In the genomic region with DNA sequence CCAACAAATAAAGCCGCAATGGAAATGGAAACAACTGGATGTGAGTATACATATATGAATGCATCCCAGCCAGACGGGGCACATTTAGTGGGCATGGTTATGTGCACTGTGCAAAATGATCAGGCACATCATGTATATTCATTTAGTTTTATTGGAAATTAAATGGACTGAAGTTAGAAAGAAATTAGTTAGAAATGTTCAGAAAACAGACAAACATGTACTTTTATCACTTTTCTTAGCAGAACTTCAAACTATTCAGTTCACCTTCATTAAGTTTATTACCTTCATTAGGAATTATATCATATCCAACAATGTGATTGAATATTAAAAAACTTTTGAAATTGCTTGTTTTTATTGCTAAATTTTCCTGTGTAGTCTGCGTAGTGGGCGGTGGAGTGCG, we compare ENCODE assay signal across 1 fruit fly cellular context.
TF ChIP-seq lines count a peak whose summit lies in the region.

No protein-coding gene starts in this region.

TF ChIP-seq in whole organism, prepupa, 60 proteins besides CTCF, POLR2A, EP300 and RAD21 (continued from another document):
- no peak for TF ChIP-seq fd85E (GFP tag; optimal IDR thresholded peaks at IDR 0.05; lab: Kevin White, UChicago)
- TF ChIP-seq CG6163 (GFP tag; IDR thresholded peaks at IDR 0.05; lab: Robert Waterston, UW): no peak
- TF ChIP-seq vri (GFP tag; optimal IDR thresholded peaks at IDR 0.05; lab: Kevin White, UChicago): no peak
- peak; percentile 11 for TF ChIP-seq esn (GFP tag; optimal IDR thresholded peaks at IDR 0.05; lab: Kevin White, UChicago)
- TF ChIP-seq CG6792 (GFP tag; optimal IDR thresholded peaks at IDR 0.05; lab: Kevin White, UChicago): no peak
- TF ChIP-seq CG8119 (GFP tag; IDR thresholded peaks at IDR 0.05; lab: Robert Waterston, UW): peak; percentile 23; the same call in 1 of the 3 replicates
- no peak for TF ChIP-seq Ets21C (GFP tag; optimal IDR thresholded peaks at IDR 0.05; lab: Kevin White, UChicago)
- TF ChIP-seq Eip75B (GFP tag; optimal IDR thresholded peaks at IDR 0.05; lab: Kevin White, UChicago): no peak
- TF ChIP-seq Hr4 (GFP tag; optimal IDR thresholded peaks at IDR 0.05; lab: Kevin White, UChicago): peak; percentile 39
- TF ChIP-seq CG10669 (GFP tag; optimal IDR thresholded peaks at IDR 0.05; lab: Kevin White, UChicago): peak; percentile 46
- peak in 1 of 2 experiments; percentile 56 for TF ChIP-seq ss (GFP tag; optimal IDR thresholded peaks at IDR 0.05; lab: Kevin White, UChicago)
- no peak for TF ChIP-seq eg (GFP tag; IDR thresholded peaks at IDR 0.05; lab: Robert Waterston, UW)
- TF ChIP-seq CG32006 (GFP tag; optimal IDR thresholded peaks at IDR 0.05; lab: Kevin White, UChicago): peak; percentile 42
- peak; percentile 22 for TF ChIP-seq CG6808 (GFP tag; optimal IDR thresholded peaks at IDR 0.05; lab: Kevin White, UChicago)
- TF ChIP-seq dsx (GFP tag; optimal IDR thresholded peaks at IDR 0.05; lab: Kevin White, UChicago; ENCODE audit: poor library complexity, severe bottlenecking): peak; percentile 22
- no peak for TF ChIP-seq CG34406 (GFP tag; optimal IDR thresholded peaks at IDR 0.05; lab: Kevin White, UChicago)
- no peak for TF ChIP-seq spab (GFP tag; optimal IDR thresholded peaks at IDR 0.05; lab: Kevin White, UChicago)
- peak; percentile 36 for TF ChIP-seq Ets96B (tag; optimal IDR thresholded peaks at IDR 0.05; lab: Kevin White, UChicago)
